Fruit fly (Drosophila melanogaster): ENCODE measurements around the gene PSMG1.

dm6 chr3R:5780976-5781375 is 13.1 kb downstream of the PSMG1 start, which contains the start of gene CG2082:
- TF ChIP-seq Dek (tag; optimal IDR thresholded peaks at IDR 0.05) (no peak), psq (GFP tag; optimal IDR thresholded peaks at IDR 0.05) (no peak), ac (GFP tag; optimal IDR thresholded peaks at IDR 0.05) (no peak), Atf-2 (GFP tag; optimal IDR thresholded peaks at IDR 0.05) (no peak), odd (GFP tag; optimal IDR thresholded peaks at IDR 0.05) (no peak), zfh2 (GFP tag; optimal IDR thresholded peaks at IDR 0.05) (no peak), CG15269 (tag; optimal IDR thresholded peaks at IDR 0.05) (no peak), CG11695 (GFP tag; IDR thresholded peaks at IDR 0.05) (no peak), Gsc (GFP tag; IDR thresholded peaks at IDR 0.05) (no peak), ato (GFP tag; IDR thresholded peaks at IDR 0.05; ENCODE audit: partially characterized antibody) (no peak), hth (optimal IDR thresholded peaks at IDR 0.05) (no peak), kah (GFP tag; optimal IDR thresholded peaks at IDR 0.05) (no peak), CG12659 (GFP tag; optimal IDR thresholded peaks at IDR 0.05) (no peak)

Measured in whole organism, embryonic.